Fruit fly (Drosophila melanogaster): ENCODE results near the gene Rad17.

Rad17 gene

dm6 chr3R:14649307-14650239, 13.4 kb downstream of the Rad17 start (continued):
- peak; percentile 52 for TF ChIP-seq CG16779 (tag; optimal IDR thresholded peaks at IDR 0.05)
- no peak for TF ChIP-seq CG9139 (GFP tag; optimal IDR thresholded peaks at IDR 0.05)
- TF ChIP-seq CG11762 (GFP tag; optimal IDR thresholded peaks at IDR 0.05; ENCODE audit: insufficient read depth), result peak; percentile 49
- TF ChIP-seq lz (GFP tag; optimal IDR thresholded peaks at IDR 0.05), result peak; percentile 87
- peak; percentile 90 for TF ChIP-seq vri (GFP tag; optimal IDR thresholded peaks at IDR 0.05)
- peak; percentile 78 for TF ChIP-seq Ets21C (GFP tag; optimal IDR thresholded peaks at IDR 0.05)
- peak; percentile 61 for TF ChIP-seq spab (GFP tag; optimal IDR thresholded peaks at IDR 0.05)
- TF ChIP-seq fd59A (GFP tag; optimal IDR thresholded peaks at IDR 0.05), result peak; percentile 55
- peak; percentile 91 for TF ChIP-seq esn (GFP tag; optimal IDR thresholded peaks at IDR 0.05)
- TF ChIP-seq dac (GFP tag; optimal IDR thresholded peaks at IDR 0.05), result peak; percentile 75
- TF ChIP-seq topi (GFP tag; optimal IDR thresholded peaks at IDR 0.05), result peak; percentile 87
- TF ChIP-seq OdsH (GFP tag; optimal IDR thresholded peaks at IDR 0.05), result peak; percentile 86
- no peak for TF ChIP-seq Smox (GFP tag; optimal IDR thresholded peaks at IDR 0.05)
- TF ChIP-seq CG3919 (GFP tag; optimal IDR thresholded peaks at IDR 0.05), result peak; percentile 69
- peak; percentile 85 for TF ChIP-seq CG6276 (GFP tag; optimal IDR thresholded peaks at IDR 0.05)
- peak; percentile 70 for TF ChIP-seq CG3032 (tag; optimal IDR thresholded peaks at IDR 0.05)
- TF ChIP-seq svp (GFP tag), result peak; percentile 90
- peak; percentile 86 for TF ChIP-seq CG15336 (GFP tag; IDR thresholded peaks at IDR 0.05)
- TF ChIP-seq Ets96B (tag; optimal IDR thresholded peaks at IDR 0.05), result peak; percentile 70
- TF ChIP-seq CG6854 (GFP tag; optimal IDR thresholded peaks at IDR 0.05), result peak; percentile 73
- TF ChIP-seq CG8119 (GFP tag; IDR thresholded peaks at IDR 0.05), result peak; percentile 87
- TF ChIP-seq Eip75B (GFP tag; optimal IDR thresholded peaks at IDR 0.05), result peak; percentile 77
- peak; percentile 70 for TF ChIP-seq CG6163 (GFP tag; IDR thresholded peaks at IDR 0.05)
- TF ChIP-seq Hr4 (GFP tag; optimal IDR thresholded peaks at IDR 0.05), result peak; percentile 92
- TF ChIP-seq CG11294 (GFP tag; IDR thresholded peaks at IDR 0.05), result peak; percentile 73
- peak; percentile 74 for TF ChIP-seq cyc (GFP tag; optimal IDR thresholded peaks at IDR 0.05)
- peak; percentile 82 for TF ChIP-seq pdm3 (GFP tag; optimal IDR thresholded peaks at IDR 0.05)
- TF ChIP-seq eg (GFP tag; IDR thresholded peaks at IDR 0.05), result peak; percentile 83
- peak in 1 of 2 experiments; percentile 23 for TF ChIP-seq ss (GFP tag; optimal IDR thresholded peaks at IDR 0.05)
- TF ChIP-seq CG8632 (GFP tag; optimal IDR thresholded peaks at IDR 0.05), result peak; percentile 81
- peak; percentile 84 for TF ChIP-seq CG6792 (GFP tag; optimal IDR thresholded peaks at IDR 0.05)

- TF ChIP-seq ss (GFP tag; optimal IDR thresholded peaks at IDR 0.05) (no peak), CG16779 (tag; optimal IDR thresholded peaks at IDR 0.05) (no peak), CG11762 (GFP tag; optimal IDR thresholded peaks at IDR 0.05; ENCODE audit: insufficient read depth) (no peak), CG6854 (GFP tag; optimal IDR thresholded peaks at IDR 0.05) (no peak), lz (GFP tag; optimal IDR thresholded peaks at IDR 0.05) (no peak), fkh (GFP tag; optimal IDR thresholded peaks at IDR 0.05) (no peak), OdsH (GFP tag; optimal IDR thresholded peaks at IDR 0.05) (no peak), CG1621 (tag; optimal IDR thresholded peaks at IDR 0.05) (no peak), Eip78C (GFP tag) (no peak)
Measured at dm6 chr3R:14642463-14642862, 20.5 kb downstream of the Rad17 start, which contains the start of gene CG7886. CG7886 (minus strand) TSS chr3R:14642563.

- TF ChIP-seq CG10631 (GFP tag; optimal IDR thresholded peaks at IDR 0.05) (peak; percentile 1), CG6792 (GFP tag; optimal IDR thresholded peaks at IDR 0.05) (no peak), fkh (GFP tag; optimal IDR thresholded peaks at IDR 0.05) (no peak), esn (GFP tag; optimal IDR thresholded peaks at IDR 0.05) (no peak), CG16779 (tag; optimal IDR thresholded peaks at IDR 0.05) (no peak), Hr4 (GFP tag; optimal IDR thresholded peaks at IDR 0.05) (peak; percentile 33), CG32006 (GFP tag; optimal IDR thresholded peaks at IDR 0.05) (peak; percentile 41), Eip78C (GFP tag) (peak; percentile 83), CG4318 (GFP tag; optimal IDR thresholded peaks at IDR 0.05) (peak; percentile 8), Hr39 (GFP tag; optimal IDR thresholded peaks at IDR 0.05) (no peak), CG6854 (GFP tag; optimal IDR thresholded peaks at IDR 0.05) (no peak), acj6 (GFP tag; optimal IDR thresholded peaks at IDR 0.05) (peak; percentile 7), CG6163 (GFP tag; IDR thresholded peaks at IDR 0.05) (0 out of 3 replicates have a peak, but pooled peaks have one; percentile 34), Ets96B (tag; optimal IDR thresholded peaks at IDR 0.05) (no peak), Eip75B (GFP tag; optimal IDR thresholded peaks at IDR 0.05) (no peak), CG7368 (GFP tag; optimal IDR thresholded peaks at IDR 0.05) (no peak), achi (GFP tag; optimal IDR thresholded peaks at IDR 0.05) (no peak), CG6276 (GFP tag; optimal IDR thresholded peaks at IDR 0.05) (peak; percentile 9), Lpt (GFP tag; optimal IDR thresholded peaks at IDR 0.05) (no peak), svp (GFP tag) (no peak), CG3919 (GFP tag; optimal IDR thresholded peaks at IDR 0.05) (no peak), CG15336 (GFP tag; IDR thresholded peaks at IDR 0.05) (no peak)
Measured at dm6 chr3R:14631911-14632310, 31.1 kb downstream of the Rad17 start.

All from whole organism, prepupa.